Worm (Caenorhabditis elegans) whole organism, L1 larva: ENCODE results near the gene gtf-2H2C.

Source experiments
- C16A3.4 ChIP-seq: fragments of 150-350 bp; optimal IDR thresholded peaks from 2 replicates; lab custom pipeline; 2014; ENCODE audit warnings: missing biosample characterization, missing genetic modification characterization
- C34B4.2 ChIP-seq: sonication (generic microtip); optimal IDR thresholded peaks from 2 replicates; lab custom pipeline; 2017; ENCODE audit warnings: mild to moderate bottlenecking, missing genetic modification characterization, missing compliant biosample characterization
- F16B12.6 ChIP-seq: fragments of 150-350 bp; optimal IDR thresholded peaks from 2 replicates; lab custom pipeline; 2014; ENCODE audit warnings: missing biosample characterization, missing genetic modification characterization
- Y116A8C.19 ChIP-seq: sonication (generic microtip); optimal IDR thresholded peaks from 2 replicates; lab custom pipeline; 2016; ENCODE audit warnings: missing compliant biosample characterization, missing genetic modification characterization, borderline replicate concordance
- aly-2 ChIP-seq: fragments of 150-350 bp; optimal IDR thresholded peaks from 2 replicates; lab custom pipeline; 2014; ENCODE audit warnings: missing biosample characterization, missing genetic modification characterization
- ama-1 ChIP-seq: fragments of 150-350 bp; optimal IDR thresholded peaks from 2 replicates; lab custom pipeline; 2014
- blmp-1 ChIP-seq: fragments of 150-350 bp; optimal IDR thresholded peaks from 2 replicates; lab custom pipeline; 2014; ENCODE audit warnings: missing biosample characterization, missing genetic modification characterization
- ceh-82 ChIP-seq, 3 experiments: fragments of 150-350 bp in 1 of 3; sonication (generic microtip) in 2 of 3; optimal IDR thresholded peaks; 2 replicates each; lab custom pipeline; 2014 to 2017; ENCODE audit warnings: missing biosample characterization in 3 of 3, missing genetic modification characterization in 3 of 3
- ceh-88 ChIP-seq: fragments of 200-800 bp; sonication (Bioruptor generic); IDR thresholded peaks from 2 replicates; pipeline ENCODE4 v1.3.6; 2022; ENCODE audit warnings: missing genetic modification characterization, missing compliant biosample characterization
- ceh-90 ChIP-seq: sonication (generic microtip); optimal IDR thresholded peaks from 2 replicates; lab custom pipeline; 2016; ENCODE audit warnings: missing genetic modification characterization, missing compliant biosample characterization
- ces-1 ChIP-seq: fragments of 150-350 bp; optimal IDR thresholded peaks from 2 replicates; lab custom pipeline; 2014; ENCODE audit warnings: missing biosample characterization, missing genetic modification reagents, missing genetic modification characterization
- dpl-1 ChIP-seq, 3 experiments: fragments of 150-350 bp in 2 of 3; sonication (generic microtip) in 1 of 3; optimal IDR thresholded peaks; 2 replicates each; lab custom pipeline; 2014 to 2017; ENCODE audit warnings: missing biosample characterization in 3 of 3, missing genetic modification characterization in 3 of 3, missing genetic modification reagents in 3 of 3
- dsc-1 ChIP-seq: sonication (generic microtip); optimal IDR thresholded peaks from 2 replicates; lab custom pipeline; 2016; ENCODE audit warnings: mild to moderate bottlenecking, missing genetic modification characterization, missing compliant biosample characterization
- egl-13 ChIP-seq: sonication (generic microtip); optimal IDR thresholded peaks from 2 replicates; lab custom pipeline; 2016; ENCODE audit warnings: missing genotype, missing genetic modification reagents, missing genetic modification characterization, missing compliant biosample characterization
- egl-27 ChIP-seq, 2 experiments: fragments of 150-350 bp in 1 of 2; sonication (generic microtip); optimal IDR thresholded peaks; 3 replicates each; lab custom pipeline; 2017 to 2018; ENCODE audit warnings: missing biosample characterization in 2 of 2, missing genetic modification characterization in 2 of 2, missing genetic modification reagents in 2 of 2
- fkh-8 ChIP-seq: sonication (generic microtip); optimal IDR thresholded peaks from 2 replicates; lab custom pipeline; 2016; ENCODE audit warnings: mild to moderate bottlenecking, missing genetic modification characterization, missing compliant biosample characterization
- fos-1 ChIP-seq: fragments of 150-350 bp; optimal IDR thresholded peaks from 2 replicates; lab custom pipeline; 2014; ENCODE audit warnings: missing biosample characterization, missing genetic modification characterization
- hlh-17 ChIP-seq: fragments of 200-800 bp; sonication (Bioruptor generic); optimal IDR thresholded peaks from 2 replicates; lab custom pipeline; 2018; ENCODE audit warnings: missing genetic modification characterization, mild to moderate bottlenecking, missing compliant biosample characterization, moderate library complexity, borderline replicate concordance
- hlh-4 ChIP-seq: sonication (generic microtip); optimal IDR thresholded peaks from 2 replicates; lab custom pipeline; 2016; ENCODE audit warnings: mild to moderate bottlenecking, missing genetic modification characterization, missing compliant biosample characterization
- hpl-2 ChIP-seq: fragments of 150-350 bp; optimal IDR thresholded peaks from 2 replicates; lab custom pipeline; 2014; ENCODE audit warnings: missing biosample characterization, missing genetic modification reagents, missing genetic modification characterization
- isw-1 ChIP-seq: fragments of 200-800 bp; sonication (Bioruptor generic); IDR thresholded peaks from 2 replicates; pipeline ENCODE4 v1.3.6; 2022; ENCODE audit warnings: missing genetic modification characterization, missing compliant biosample characterization
- jun-1 ChIP-seq: fragments of 150-350 bp; optimal IDR thresholded peaks from 2 replicates; lab custom pipeline; 2014; ENCODE audit warnings: missing biosample characterization, missing genetic modification reagents, missing genetic modification characterization
- lin-13 ChIP-seq: fragments of 150-350 bp; optimal IDR thresholded peaks from 2 replicates; lab custom pipeline; 2014; ENCODE audit warnings: missing biosample characterization, missing genetic modification reagents, missing genetic modification characterization
- lin-14 ChIP-seq: fragments of 200-800 bp; sonication (Bioruptor generic); optimal IDR thresholded peaks from 2 replicates; lab custom pipeline; 2018; ENCODE audit warnings: mild to moderate bottlenecking, missing genetic modification characterization, moderate library complexity, missing compliant biosample characterization
- lin-35 ChIP-seq, 2 experiments: fragments of 150-350 bp; optimal IDR thresholded peaks; 2 replicates each; lab custom pipeline; 2014; ENCODE audit warnings: missing biosample characterization in 2 of 2, missing genetic modification characterization in 2 of 2, missing genetic modification reagents in 2 of 2
- lin-39 ChIP-seq: fragments of 150-350 bp; optimal IDR thresholded peaks from 2 replicates; lab custom pipeline; 2014; ENCODE audit warnings: missing biosample characterization, missing genetic modification reagents, missing genetic modification characterization
- lir-3 ChIP-seq: sonication (generic microtip); optimal IDR thresholded peaks from 2 replicates; lab custom pipeline; 2016; ENCODE audit warnings: mild to moderate bottlenecking, missing genetic modification characterization, moderate library complexity, missing compliant biosample characterization; ENCODE audit not compliant: poor library complexity
- lsy-2 ChIP-seq, 2 experiments: fragments of 150-350 bp; optimal IDR thresholded peaks; 2 replicates each; lab custom pipeline; 2014; ENCODE audit warnings: missing biosample characterization in 2 of 2, missing genetic modification characterization in 2 of 2
- mab-9 ChIP-seq: fragments of 200-800 bp; sonication (Bioruptor generic); IDR thresholded peaks from 2 replicates; pipeline ENCODE4 v1.3.6; 2022; ENCODE audit warnings: missing genetic modification reagents, missing genetic modification characterization, missing compliant biosample characterization
- mdl-1 ChIP-seq, 2 experiments: fragments of 150-350 bp; optimal IDR thresholded peaks; 2 replicates each; lab custom pipeline; 2014 to 2017; ENCODE audit warnings: missing biosample characterization in 2 of 2, missing genetic modification characterization in 2 of 2, inconsistent platforms in 1 of 2
- mef-2 ChIP-seq: fragments of 150-350 bp; optimal IDR thresholded peaks from 2 replicates; lab custom pipeline; 2014; ENCODE audit warnings: missing biosample characterization, missing genetic modification characterization
- nhr-237 ChIP-seq: fragments of 150-350 bp; optimal IDR thresholded peaks from 2 replicates; lab custom pipeline; 2014; ENCODE audit warnings: missing biosample characterization, missing genetic modification characterization
- nhr-28 ChIP-seq: fragments of 150-350 bp; optimal IDR thresholded peaks from 2 replicates; lab custom pipeline; 2014; ENCODE audit warnings: missing biosample characterization, missing genetic modification characterization
- nhr-47 ChIP-seq: sonication (generic microtip); optimal IDR thresholded peaks from 2 replicates; lab custom pipeline; 2016; ENCODE audit warnings: mild to moderate bottlenecking, missing genetic modification characterization, moderate library complexity, missing compliant biosample characterization
- nhr-71 ChIP-seq: sonication (generic microtip); optimal IDR thresholded peaks from 2 replicates; lab custom pipeline; 2016; ENCODE audit warnings: mild to moderate bottlenecking, missing genetic modification characterization, moderate library complexity, missing compliant biosample characterization
- nhr-76 ChIP-seq: sonication (generic microtip); optimal IDR thresholded peaks from 2 replicates; lab custom pipeline; 2017; ENCODE audit warnings: missing biosample characterization, missing genetic modification characterization
- nhr-84 ChIP-seq: sonication (generic microtip); optimal IDR thresholded peaks from 2 replicates; lab custom pipeline; 2017; ENCODE audit warnings: missing biosample characterization, missing genetic modification characterization
- nhr-85 ChIP-seq: sonication (generic microtip); peaks from one replicate; lab custom pipeline; 2016; ENCODE audit warnings: missing genetic modification characterization, inconsistent platforms, missing compliant biosample characterization
- nhr-90 ChIP-seq: sonication (generic microtip); optimal IDR thresholded peaks from 2 replicates; lab custom pipeline; 2016; ENCODE audit warnings: mild to moderate bottlenecking, missing genetic modification characterization, missing compliant biosample characterization; ENCODE audit not compliant: poor library complexity
- pag-3 ChIP-seq: sonication (generic microtip); optimal IDR thresholded peaks from 2 replicates; lab custom pipeline; 2017; ENCODE audit warnings: missing genetic modification characterization, mild to moderate bottlenecking, missing compliant biosample characterization, antibody characterized with exemption, borderline replicate concordance; ENCODE audit not compliant: insufficient read depth
- pqm-1 ChIP-seq: sonication (generic microtip); optimal IDR thresholded peaks from 3 replicates; lab custom pipeline; 2017; ENCODE audit warnings: missing biosample characterization, missing genetic modification characterization
- skn-1 ChIP-seq: fragments of 150-350 bp; optimal IDR thresholded peaks from 2 replicates; lab custom pipeline; 2014; ENCODE audit warnings: missing biosample characterization, missing genetic modification characterization
- snpc-4 ChIP-seq: fragments of 150-350 bp; optimal IDR thresholded peaks from 2 replicates; lab custom pipeline; 2014; ENCODE audit warnings: missing biosample characterization, missing genetic modification characterization
- snu-23 ChIP-seq: sonication (generic microtip); optimal IDR thresholded peaks from 2 replicates; lab custom pipeline; 2016; ENCODE audit warnings: missing genetic modification characterization, missing compliant biosample characterization
- sox-4 ChIP-seq: sonication (generic microtip); optimal IDR thresholded peaks from 2 replicates; lab custom pipeline; 2016; ENCODE audit warnings: missing genetic modification characterization, missing compliant biosample characterization
- sptf-1 ChIP-seq: fragments of 150-350 bp; optimal IDR thresholded peaks from 2 replicates; lab custom pipeline; 2014; ENCODE audit warnings: missing biosample characterization, missing genetic modification characterization
- unc-130 ChIP-seq: fragments of 150-350 bp; optimal IDR thresholded peaks from 2 replicates; lab custom pipeline; 2017; ENCODE audit warnings: missing biosample characterization, missing genetic modification characterization, inconsistent platforms
- unc-30 ChIP-seq: sonication (generic microtip); optimal IDR thresholded peaks from 2 replicates; lab custom pipeline; 2017; ENCODE audit warnings: missing biosample characterization, missing genetic modification characterization
- unc-62 ChIP-seq: fragments of 150-350 bp; optimal IDR thresholded peaks from 2 replicates; lab custom pipeline; 2014; ENCODE audit warnings: missing biosample characterization, missing genetic modification reagents, missing genetic modification characterization
- unc-86 ChIP-seq: sonication (generic microtip); optimal IDR thresholded peaks from 2 replicates; lab custom pipeline; 2016; ENCODE audit warnings: missing genetic modification characterization, missing compliant biosample characterization
- vab-15 ChIP-seq: sonication (generic microtip); optimal IDR thresholded peaks from 2 replicates; lab custom pipeline; 2017; ENCODE audit warnings: missing genotype, mild to moderate bottlenecking, missing genetic modification characterization, missing compliant biosample characterization
- zip-4 ChIP-seq: fragments of 200-800 bp; sonication (Bioruptor generic); optimal IDR thresholded peaks from 2 replicates; lab custom pipeline; 2018; ENCODE audit warnings: mild to moderate bottlenecking, missing genetic modification characterization, moderate library complexity, missing compliant biosample characterization

Gene gtf-2H2C

DNA sequence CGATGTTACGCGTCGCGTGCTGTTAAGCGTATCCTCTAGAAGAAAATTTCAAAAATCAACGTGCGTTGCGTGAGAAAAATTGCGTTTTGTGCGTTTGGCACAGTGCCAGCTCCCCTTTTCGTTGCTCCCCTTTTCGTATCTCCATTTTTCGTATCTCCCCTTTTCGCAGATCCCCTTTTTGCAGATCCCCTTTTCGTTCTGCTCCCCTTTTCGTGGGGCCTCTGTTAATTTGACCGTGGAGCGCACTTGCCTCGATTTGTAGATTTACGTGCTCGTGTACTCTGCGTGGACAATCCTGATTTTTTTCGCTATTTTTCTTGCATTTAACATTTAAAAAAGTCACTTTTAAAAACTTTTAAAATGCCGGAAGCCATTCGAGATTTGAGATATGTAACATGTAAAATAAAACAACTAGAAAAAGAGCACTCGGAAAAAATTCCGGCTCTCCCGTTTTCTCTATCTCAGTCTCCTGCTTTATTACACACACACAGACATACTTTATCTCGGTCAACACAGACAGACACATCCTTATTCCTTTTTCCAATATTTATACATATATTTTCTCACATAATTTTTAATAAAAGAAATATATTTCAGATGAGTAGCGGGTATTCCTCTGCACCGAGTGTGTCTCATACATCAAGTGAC, 33.1 kb upstream of the gtf-2H2C start, which contains the start of gene ttll-4 (continued):
- TF ChIP-seq ceh-82 (tag; optimal IDR thresholded peaks at IDR 0.05; lab: Kevin White, UChicago) (peak; percentile 34 to 53 (median 46)), blmp-1 (tag; lab: Kevin White, UChicago) (no peak), nhr-28 (tag; lab: Kevin White, UChicago) (no peak), snpc-4 (no peak), C16A3.4 (tag; lab: Kevin White, UChicago) (no peak), Y116A8C.19 (tag; lab: Kevin White, UChicago) (no peak), unc-30 (tag; lab: Kevin White, UChicago) (no peak), sptf-1 (tag; lab: Kevin White, UChicago) (no peak), mef-2 (tag; lab: Kevin White, UChicago) (no peak), ceh-88 (peak; percentile 35; the same call in 1 of the 2 replicates), nhr-76 (no peak), nhr-90 (tag; lab: Kevin White, UChicago) (peak; percentile 31), lir-3 (tag; lab: Kevin White, UChicago) (peak; percentile 71), nhr-85 (tag; lab: Kevin White, UChicago) (no peak), zip-4 (GFP tag; lab: Kevin White, UChicago) (no peak), vab-15 (tag; lab: Kevin White, UChicago) (peak; percentile 34), unc-130 (tag; lab: Kevin White, UChicago) (no peak), hpl-2 (GFP tag; lab: Kevin White, UChicago) (no peak), fkh-8 (tag; lab: Kevin White, UChicago) (peak; percentile 56), dsc-1 (tag; lab: Kevin White, UChicago) (peak; percentile 71), unc-62 (GFP tag; lab: Kevin White, UChicago) (no peak), pag-3 (no peak), nhr-237 (tag; lab: Kevin White, UChicago) (no peak), isw-1 (GFP tag; lab: Robert Waterston, UW) (peak; percentile 78), jun-1 (tag; lab: Kevin White, UChicago) (no peak), ama-1 (lab: Kevin White, UChicago) (no peak), egl-27 (tag; optimal IDR thresholded peaks at IDR 0.05; lab: Kevin White, UChicago) (no peak), C34B4.2 (tag; lab: Kevin White, UChicago) (no peak), nhr-47 (tag; lab: Kevin White, UChicago) (peak; percentile 72), skn-1 (tag; lab: Kevin White, UChicago) (no peak), F16B12.6 (tag; lab: Kevin White, UChicago) (no peak), hlh-17 (GFP tag; lab: Kevin White, UChicago) (no peak), ces-1 (no peak), lin-14 (peak; percentile 82), ceh-90 (tag; lab: Kevin White, UChicago) (no peak), egl-13 (tag; lab: Kevin White, UChicago) (peak; percentile 59), lin-35 (GFP tag; optimal IDR thresholded peaks at IDR 0.05; lab: Kevin White, UChicago) (peak in 1 of 2 experiments; percentile 15), lin-13 (GFP tag; lab: Kevin White, UChicago) (peak; percentile 53), sox-4 (no peak), unc-86 (tag; lab: Kevin White, UChicago) (peak; percentile 72), aly-2 (tag; lab: Kevin White, UChicago) (no peak), dpl-1 (GFP tag; optimal IDR thresholded peaks at IDR 0.05; lab: Kevin White, UChicago) (peak in 2 of 3 experiments; percentile 0 to 48), nhr-84 (tag; lab: Kevin White, UChicago) (no peak), fos-1 (tag; lab: Kevin White, UChicago) (no peak), mab-9 (GFP tag; lab: Robert Waterston, UW) (peak; percentile 58; the same call in 1 of the 2 replicates), pqm-1 (tag; lab: Kevin White, UChicago) (no peak), lin-39 (no peak), nhr-71 (tag; lab: Kevin White, UChicago) (peak; percentile 81), hlh-4 (tag; lab: Kevin White, UChicago) (no peak), lsy-2 (tag; optimal IDR thresholded peaks at IDR 0.05; lab: Kevin White, UChicago) (peak; percentile 43 to 55), snu-23 (GFP tag; lab: Kevin White, UChicago) (peak; percentile 58), mdl-1 (tag; optimal IDR thresholded peaks at IDR 0.05; lab: Kevin White, UChicago) (no peak)
